Worm (Caenorhabditis elegans): ENCODE measurements around the gene snb-1.

snb-1 gene

DNA sequence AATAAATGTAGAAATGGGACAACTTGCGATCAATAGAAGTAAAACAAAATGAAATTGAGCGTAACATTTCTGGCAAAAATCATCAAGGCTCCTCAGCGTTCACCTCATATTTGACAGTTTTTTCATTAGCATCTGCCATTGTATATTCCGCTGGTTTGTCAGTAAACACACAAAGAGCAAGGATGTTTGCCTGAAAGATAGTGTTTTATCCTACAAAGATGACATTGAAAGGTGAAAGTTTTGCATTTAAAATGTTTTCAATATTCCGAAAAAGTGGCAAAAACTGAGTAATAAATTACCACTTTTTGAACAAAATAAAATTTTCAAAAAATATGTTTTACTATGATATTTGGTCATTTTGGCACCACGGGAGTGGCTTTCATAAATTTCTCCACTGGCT, 29.7 kb upstream of the snb-1 start:
- no peak for TF ChIP-seq sdc-2 (tag; optimal IDR thresholded peaks at IDR 0.05)

ce11 chrV:6685499-6685898, 29.2 kb upstream of the snb-1 start:
- TF ChIP-seq zip-5 (tag; optimal IDR thresholded peaks at IDR 0.05) (no peak), syd-9 (tag; optimal IDR thresholded peaks at IDR 0.05) (no peak), tbx-7 (tag; optimal IDR thresholded peaks at IDR 0.05) (no peak), pax-1 (tag; optimal IDR thresholded peaks at IDR 0.05) (no peak), ama-1 (optimal IDR thresholded peaks at IDR 0.05) (no peak), ceh-22 (tag; optimal IDR thresholded peaks at IDR 0.05) (no peak), hlh-13 (GFP tag; optimal IDR thresholded peaks at IDR 0.05) (no peak), dve-1 (tag; optimal IDR thresholded peaks at IDR 0.05) (no peak), ztf-16 (tag; optimal IDR thresholded peaks at IDR 0.05) (no peak), ahr-1 (tag; optimal IDR thresholded peaks at IDR 0.05) (no peak), Y22D7AL.16 (tag; optimal IDR thresholded peaks at IDR 0.05) (no peak), tbx-2 (tag; optimal IDR thresholded peaks at IDR 0.05) (no peak), nhr-11 (tag; optimal IDR thresholded peaks at IDR 0.05) (no peak), ceh-31 (tag; optimal IDR thresholded peaks at IDR 0.05) (no peak), mec-3 (tag; optimal IDR thresholded peaks at IDR 0.05; ENCODE audit: borderline replicate concordance) (no peak), K09A11.1 (tag; optimal IDR thresholded peaks at IDR 0.05; ENCODE audit: insufficient read depth) (no peak), sox-4 (tag; optimal IDR thresholded peaks at IDR 0.05) (no peak), nhr-232 (tag; optimal IDR thresholded peaks at IDR 0.05) (no peak)

ce11 chrV:6684541-6684940, 28.2 kb upstream of the snb-1 start:
- TF ChIP-seq zip-5 (tag; optimal IDR thresholded peaks at IDR 0.05) (no peak), sox-4 (tag; optimal IDR thresholded peaks at IDR 0.05) (no peak), unc-42 (tag; optimal IDR thresholded peaks at IDR 0.05) (peak; percentile 43), npax-4 (tag; optimal IDR thresholded peaks at IDR 0.05) (no peak), sox-2 (GFP tag; IDR thresholded peaks at IDR 0.05) (peak; percentile 38), ceh-18 (tag; optimal IDR thresholded peaks at IDR 0.05) (no peak), tbx-7 (tag; optimal IDR thresholded peaks at IDR 0.05) (no peak), ceh-31 (tag; optimal IDR thresholded peaks at IDR 0.05) (peak; percentile 40)

DNA sequence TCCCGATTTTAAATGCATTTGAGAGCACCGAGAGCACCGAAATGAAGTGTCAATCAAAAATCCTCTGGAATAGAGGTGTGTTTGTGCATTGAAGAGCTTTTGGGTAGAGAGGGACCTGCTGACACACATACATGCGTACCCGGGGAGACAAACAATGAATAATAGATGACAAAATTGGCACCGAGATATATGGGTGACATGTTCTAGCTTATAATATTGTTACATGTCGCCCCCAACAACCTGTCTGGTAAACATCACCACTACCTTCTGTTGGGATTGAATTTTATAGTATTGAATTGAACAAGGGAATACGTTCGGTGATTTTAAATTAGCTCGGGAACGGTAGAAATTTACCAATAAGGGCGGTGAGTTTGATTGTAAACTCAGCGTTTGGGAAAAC, 27.4 kb upstream of the snb-1 start:
- TF ChIP-seq sox-4 (tag; optimal IDR thresholded peaks at IDR 0.05) (no peak), dve-1 (tag; optimal IDR thresholded peaks at IDR 0.05) (no peak), hlh-13 (GFP tag; optimal IDR thresholded peaks at IDR 0.05) (no peak), hlh-8 (tag; optimal IDR thresholded peaks at IDR 0.05) (no peak), ahr-1 (tag; optimal IDR thresholded peaks at IDR 0.05) (no peak), C08G9.2 (tag; optimal IDR thresholded peaks at IDR 0.05) (no peak), dmd-4 (tag; optimal IDR thresholded peaks at IDR 0.05; ENCODE audit: borderline replicate concordance) (no peak), unc-3 (GFP tag; conservative IDR thresholded peaks at IDR 0.05) (no peak), unc-3 (tag; optimal IDR thresholded peaks at IDR 0.05) (no peak), ceh-9 (tag; optimal IDR thresholded peaks at IDR 0.05) (no peak)

ce11 chrV:6683282-6683681, 27.0 kb upstream of the snb-1 start:
- TF ChIP-seq pha-2 (tag; optimal IDR thresholded peaks at IDR 0.05) (no peak), gmeb-2 (tag; optimal IDR thresholded peaks at IDR 0.05) (no peak)

DNA sequence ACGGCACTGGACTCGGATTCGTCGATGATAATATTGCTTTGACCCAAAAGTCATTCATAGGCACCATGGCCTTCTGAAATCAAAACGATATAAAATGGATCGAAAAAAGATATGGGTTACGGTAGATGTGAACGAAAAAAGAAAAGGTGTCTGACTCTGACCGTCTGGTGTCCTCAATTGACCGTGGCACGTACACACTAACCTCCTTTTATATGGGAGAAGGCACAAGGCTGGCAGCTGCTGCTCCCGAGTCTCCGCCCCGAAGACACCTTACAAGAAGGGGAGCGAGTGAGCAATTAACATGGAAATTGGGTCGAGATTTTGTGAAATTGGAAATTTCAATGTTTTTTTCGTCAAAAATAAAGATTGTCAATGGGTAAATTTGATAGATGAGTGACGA, 25.2 kb upstream of the snb-1 start, which contains the start of gene egl-46:
Gene egl-46 (minus strand): TSS at position 73 of the 400 bp plus-strand sequence.
- TF ChIP-seq sdc-2 (tag; optimal IDR thresholded peaks at IDR 0.05) (no peak), ahr-1 (tag; optimal IDR thresholded peaks at IDR 0.05) (no peak), zip-5 (tag; optimal IDR thresholded peaks at IDR 0.05) (no peak), dve-1 (tag; optimal IDR thresholded peaks at IDR 0.05) (no peak)
